Worm (Caenorhabditis elegans): ENCODE data around the gene dyf-4.

dyf-4 gene

DNA sequence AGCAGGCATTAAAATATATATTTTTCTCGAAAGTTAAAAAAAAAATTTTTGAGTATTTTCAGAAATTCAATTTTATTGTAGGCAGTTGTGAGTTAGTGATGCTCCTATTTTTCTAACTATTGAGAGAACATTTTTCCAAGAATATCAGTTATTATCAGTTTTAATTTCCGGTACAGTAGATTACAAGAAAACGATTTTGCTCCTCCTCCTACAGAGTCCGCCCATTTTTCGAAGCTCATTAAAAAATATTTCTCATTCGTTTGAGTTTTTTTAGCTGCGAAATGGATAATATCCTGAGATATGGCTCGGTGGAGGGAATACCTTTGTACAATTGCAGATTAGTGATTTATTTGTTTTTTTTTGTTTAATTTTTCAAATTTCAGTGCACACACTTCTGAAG is 41.0 kb downstream of the dyf-4 start, which contains the start of gene srt-39:
srt-39 (plus strand) TSS at position 301 of the 400 bp plus-strand sequence.
- TF ChIP-seq mef-2 (tag; optimal IDR thresholded peaks at IDR 0.05): no peak
- TF ChIP-seq ceh-90 (tag; optimal IDR thresholded peaks at IDR 0.05): no peak
- no peak for TF ChIP-seq ztf-11 (tag; optimal IDR thresholded peaks at IDR 0.05)
- TF ChIP-seq fkh-10 (GFP tag; optimal IDR thresholded peaks at IDR 0.05): no peak
- no peak for TF ChIP-seq nhr-47 (tag; optimal IDR thresholded peaks at IDR 0.05)
- no peak for TF ChIP-seq aly-2 (tag; optimal IDR thresholded peaks at IDR 0.05)
- TF ChIP-seq nhr-12 (tag; optimal IDR thresholded peaks at IDR 0.05): no peak
- TF ChIP-seq egl-13 (tag; optimal IDR thresholded peaks at IDR 0.05): no peak
- no peak for TF ChIP-seq mdl-1 (tag; optimal IDR thresholded peaks at IDR 0.05)
- TF ChIP-seq ceh-8 (GFP tag; optimal IDR thresholded peaks at IDR 0.05): no peak
- no peak for TF ChIP-seq mab-9 (GFP tag; IDR thresholded peaks at IDR 0.05)
- no peak for TF ChIP-seq ztf-4 (tag; optimal IDR thresholded peaks at IDR 0.05)
- no peak for TF ChIP-seq skn-1 (tag; optimal IDR thresholded peaks at IDR 0.05)
- TF ChIP-seq dsc-1 (tag; optimal IDR thresholded peaks at IDR 0.05): no peak
- TF ChIP-seq alr-1 (tag; optimal IDR thresholded peaks at IDR 0.05; ENCODE audit: borderline replicate concordance): no peak
- no peak for TF ChIP-seq dpl-1 (GFP tag; optimal IDR thresholded peaks at IDR 0.05)
- TF ChIP-seq lin-14 (GFP tag; optimal IDR thresholded peaks at IDR 0.05): no peak
- no peak for TF ChIP-seq swsn-7 (tag; optimal IDR thresholded peaks at IDR 0.05)
- no peak for TF ChIP-seq snu-23 (GFP tag; optimal IDR thresholded peaks at IDR 0.05)

DNA sequence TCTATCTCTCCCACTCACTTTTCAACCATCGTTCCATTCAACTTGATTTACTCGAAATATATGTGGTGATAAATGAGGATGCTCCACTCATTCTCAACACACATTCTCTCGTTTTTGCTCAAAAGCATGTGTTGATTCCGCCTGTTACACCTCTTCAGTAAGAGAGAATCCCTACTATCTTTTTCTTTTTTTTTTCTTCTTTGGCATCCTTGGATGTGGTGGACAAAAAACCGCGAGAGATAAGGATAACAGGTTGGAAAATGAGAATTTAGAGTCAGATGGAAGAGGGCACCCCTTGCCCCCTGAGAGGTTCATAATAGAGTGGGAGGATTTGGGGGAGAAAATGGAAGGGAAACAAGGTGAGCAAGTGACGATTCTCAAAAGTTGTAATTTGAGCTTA is 46.5 kb downstream of the dyf-4 start:
- TF ChIP-seq nhr-19 (GFP tag; conservative IDR thresholded peaks at IDR 0.05) (0 out of 2 replicates have a peak, but pooled peaks have one; percentile 17), lsy-2 (tag; optimal IDR thresholded peaks at IDR 0.05) (peak in 1 of 2 experiments; percentile 39), lin-14 (GFP tag; optimal IDR thresholded peaks at IDR 0.05) (peak; percentile 79), mep-1 (tag; optimal IDR thresholded peaks at IDR 0.05) (peak; percentile 32), nhr-71 (tag; optimal IDR thresholded peaks at IDR 0.05) (peak; percentile 40), C04F5.9 (tag; optimal IDR thresholded peaks at IDR 0.05) (no peak), rnt-1 (tag; optimal IDR thresholded peaks at IDR 0.05) (peak; percentile 44), snu-23 (GFP tag; optimal IDR thresholded peaks at IDR 0.05) (peak; percentile 11), pag-3 (tag; optimal IDR thresholded peaks at IDR 0.05; ENCODE audit: borderline replicate concordance, insufficient read depth) (peak; percentile 95), unc-62 (GFP tag; optimal IDR thresholded peaks at IDR 0.05) (no peak), ama-1 (optimal IDR thresholded peaks at IDR 0.05) (no peak)

DNA sequence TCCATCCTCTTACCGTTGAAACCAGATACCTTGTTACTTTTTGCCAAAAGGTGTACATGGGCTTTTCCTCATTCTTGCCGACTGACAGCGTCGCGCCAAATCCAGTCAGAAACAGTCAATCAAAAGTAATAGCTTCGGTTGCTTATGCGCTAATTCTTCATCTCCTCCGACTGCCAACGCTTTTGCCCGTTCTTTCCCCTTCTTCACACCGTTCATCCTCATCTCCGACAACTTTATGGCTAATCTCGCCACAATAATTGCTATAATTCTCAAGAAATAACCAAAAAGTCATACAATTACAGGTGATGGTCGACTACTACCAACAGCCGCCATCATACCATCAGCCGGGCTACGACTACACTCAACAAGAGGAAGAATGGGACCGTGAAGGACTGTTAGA is 47.4 kb downstream of the dyf-4 start, which contains the start of gene atn-1:
atn-1 (plus strand) TSS at position 301 of the 400 bp plus-strand sequence.
- no peak for TF ChIP-seq pax-3 (tag; optimal IDR thresholded peaks at IDR 0.05)
- TF ChIP-seq efl-3 (GFP tag; optimal IDR thresholded peaks at IDR 0.05): no peak
- no peak for TF ChIP-seq lin-39 (tag; optimal IDR thresholded peaks at IDR 0.05)
- no peak for TF ChIP-seq isw-1 (GFP tag; IDR thresholded peaks at IDR 0.05)
- TF ChIP-seq grh-1 (GFP tag; IDR thresholded peaks at IDR 0.05): no peak
- no peak for TF ChIP-seq nhr-90 (tag; optimal IDR thresholded peaks at IDR 0.05; ENCODE audit: poor library complexity)
- no peak for TF ChIP-seq egl-27 (tag; optimal IDR thresholded peaks at IDR 0.05)
- TF ChIP-seq nhr-85 (tag): no peak
- TF ChIP-seq unc-30 (tag; optimal IDR thresholded peaks at IDR 0.05): no peak

DNA sequence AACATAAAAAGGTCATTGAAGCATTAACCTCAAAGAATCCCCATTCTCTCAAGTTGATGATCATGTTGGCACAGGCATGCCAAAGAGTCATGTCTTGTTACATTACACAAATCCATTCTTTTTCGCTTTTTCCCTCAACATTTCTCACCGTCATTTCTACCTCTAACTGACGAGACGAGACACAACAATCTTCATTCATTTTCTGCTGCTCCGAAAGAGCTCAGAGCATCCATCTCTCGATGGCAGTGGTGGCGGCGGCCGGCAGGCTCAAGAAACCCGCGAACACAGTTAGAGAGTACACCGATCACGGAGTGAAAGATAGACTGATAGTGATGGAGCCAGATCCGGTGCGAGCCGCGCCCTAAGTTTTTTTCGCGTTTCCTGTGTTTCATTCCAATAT is 48.4 kb downstream of the dyf-4 start:
- peak; percentile 10 for TF ChIP-seq unc-130 (tag; optimal IDR thresholded peaks at IDR 0.05)
- peak in 1 of 2 experiments; percentile 9 for TF ChIP-seq lin-35 (GFP tag; optimal IDR thresholded peaks at IDR 0.05)
- TF ChIP-seq snu-23 (GFP tag; optimal IDR thresholded peaks at IDR 0.05): peak; percentile 23
- peak; percentile 70 for TF ChIP-seq lin-14 (GFP tag; optimal IDR thresholded peaks at IDR 0.05)
- TF ChIP-seq dsc-1 (tag; optimal IDR thresholded peaks at IDR 0.05): no peak
- peak; percentile 99 for TF ChIP-seq pag-3 (tag; optimal IDR thresholded peaks at IDR 0.05; ENCODE audit: borderline replicate concordance, insufficient read depth)
- TF ChIP-seq nhr-19 (GFP tag; conservative IDR thresholded peaks at IDR 0.05): 0 out of 2 replicates have a peak, but pooled peaks have one; percentile 10
- TF ChIP-seq nhr-71 (tag; optimal IDR thresholded peaks at IDR 0.05): peak; percentile 41
- TF ChIP-seq nhr-20 (tag; optimal IDR thresholded peaks at IDR 0.05): no peak
- no peak for TF ChIP-seq fkh-10 (GFP tag; optimal IDR thresholded peaks at IDR 0.05)
- no peak for TF ChIP-seq fkh-4 (tag; optimal IDR thresholded peaks at IDR 0.05; ENCODE audit: borderline replicate concordance)
- peak; percentile 61 for TF ChIP-seq rnt-1 (tag; optimal IDR thresholded peaks at IDR 0.05)
- TF ChIP-seq tbx-2 (tag; optimal IDR thresholded peaks at IDR 0.05): no peak
